Worm (Caenorhabditis elegans) whole organism, L4 larva: ENCODE data around the gene Y75B8A.33.
A peak's percentile ranks its signal among the peaks of the same experiment; 100 is the strongest.

Experiments used
- D1046.2 ChIP-seq: fragments of 200-800 bp; sonication (Bioruptor generic); IDR thresholded peaks from 2 replicates; pipeline ENCODE4 v1.3.6; 2022; ENCODE audit warnings: missing genetic modification characterization, missing compliant biosample characterization
- F26F4.8 ChIP-seq: fragments of 200-800 bp; sonication (Bioruptor generic); conservative IDR thresholded peaks from 2 replicates; pipeline ENCODE4 v1.3.6; 2022; ENCODE audit warnings: missing genetic modification characterization, missing compliant biosample characterization
- F37D6.2 ChIP-seq: sonication (generic microtip); optimal IDR thresholded peaks from 2 replicates; lab custom pipeline; 2016; ENCODE audit warnings: mild to moderate bottlenecking, missing genetic modification characterization, missing compliant biosample characterization
- F44E2.7 ChIP-seq: fragments of 200-800 bp; sonication (Bioruptor generic); IDR thresholded peaks from 2 replicates; pipeline ENCODE4 v2.1.2; 2022; ENCODE audit warnings: missing genetic modification characterization, missing compliant biosample characterization
- R02D3.7 ChIP-seq: fragments of 150-350 bp; sonication (generic microtip); optimal IDR thresholded peaks from 3 replicates; lab custom pipeline; 2014; ENCODE audit warnings: missing biosample characterization, missing genetic modification characterization
- T26A8.4 ChIP-seq: fragments of 200-800 bp; sonication (Bioruptor generic); IDR thresholded peaks from 2 replicates; pipeline ENCODE4 v1.3.6; 2022; ENCODE audit warnings: missing genetic modification characterization, missing compliant biosample characterization
- Y48G9A.11 ChIP-seq: fragments of 200-800 bp; sonication (Bioruptor generic); IDR thresholded peaks from 2 replicates; pipeline ENCODE4 v1.3.6; 2022; ENCODE audit warnings: missing genetic modification reagents, missing genetic modification characterization, missing compliant biosample characterization
- aly-2 ChIP-seq: sonication (generic microtip); optimal IDR thresholded peaks from 2 replicates; lab custom pipeline; 2018; ENCODE audit warnings: missing biosample characterization, missing genetic modification characterization
- ama-1 ChIP-seq: fragments of 150-350 bp; optimal IDR thresholded peaks from 2 replicates; lab custom pipeline; 2014; ENCODE audit warnings: inconsistent platforms, mixed read lengths
- arid-1 ChIP-seq: fragments of 200-800 bp; sonication (Bioruptor generic); conservative IDR thresholded peaks from 2 replicates; pipeline ENCODE4 v1.3.6; 2022; ENCODE audit warnings: missing genetic modification reagents, missing genetic modification characterization, missing compliant biosample characterization
- ceh-44 ChIP-seq: fragments of 200-800 bp; sonication (Bioruptor generic); IDR thresholded peaks from 2 replicates; pipeline ENCODE4 v1.3.6; 2022; ENCODE audit warnings: missing genetic modification reagents, missing genetic modification characterization, missing compliant biosample characterization
- ctbp-1 ChIP-seq: fragments of 200-800 bp; sonication (Bioruptor generic); IDR thresholded peaks from 2 replicates; pipeline ENCODE4 v1.3.6; 2022; ENCODE audit warnings: missing genetic modification reagents, missing genetic modification characterization, missing compliant biosample characterization
- daf-16 ChIP-seq, 3 experiments: sonication (generic microtip); optimal IDR thresholded peaks; 2 replicates each; lab custom pipeline; 2016 to 2017; ENCODE audit warnings: missing genetic modification characterization in 3 of 3, missing genetic modification reagents in 3 of 3, mild to moderate bottlenecking in 2 of 3, missing compliant biosample characterization in 2 of 3, missing biosample characterization in 1 of 3, moderate library complexity in 1 of 3
- daf-8 ChIP-seq: fragments of 200-800 bp; sonication (Bioruptor generic); IDR thresholded peaks from 2 replicates; pipeline ENCODE4 v1.3.6; 2022; ENCODE audit warnings: missing genetic modification characterization, missing compliant biosample characterization
- dmd-6 ChIP-seq: fragments of 200-800 bp; sonication (Bioruptor generic); IDR thresholded peaks from 2 replicates; pipeline ENCODE4 v1.3.6; 2022; ENCODE audit warnings: missing genetic modification reagents, missing genetic modification characterization, missing compliant biosample characterization
- dmd-8 ChIP-seq: fragments of 200-800 bp; sonication (Bioruptor generic); IDR thresholded peaks from 2 replicates; pipeline ENCODE4 v1.3.6; 2022; ENCODE audit warnings: missing genetic modification characterization, missing compliant biosample characterization
- dmd-9 ChIP-seq: fragments of 200-800 bp; sonication (Bioruptor generic); IDR thresholded peaks from 2 replicates; pipeline ENCODE4 v1.3.6; 2022; ENCODE audit warnings: missing genetic modification reagents, missing genetic modification characterization, missing compliant biosample characterization
- dpl-1 ChIP-seq: fragments of 150-350 bp; optimal IDR thresholded peaks from 2 replicates; lab custom pipeline; 2014; ENCODE audit warnings: missing biosample characterization, missing genetic modification reagents, missing genetic modification characterization
- egl-43 ChIP-seq: fragments of 200-800 bp; sonication (Bioruptor generic); IDR thresholded peaks from 2 replicates; pipeline ENCODE4 v1.3.6; 2022; ENCODE audit warnings: missing genetic modification reagents, missing genetic modification characterization, missing compliant biosample characterization
- hlh-11 ChIP-seq: fragments of 200-800 bp; sonication (Bioruptor generic); optimal IDR thresholded peaks from 2 replicates; lab custom pipeline; 2018; ENCODE audit warnings: mild to moderate bottlenecking, missing genetic modification characterization, missing compliant biosample characterization
- hlh-30 ChIP-seq: sonication (generic microtip); optimal IDR thresholded peaks from 2 replicates; lab custom pipeline; 2017; ENCODE audit warnings: antibody characterized with exemption, mild to moderate bottlenecking, missing genetic modification characterization, missing compliant biosample characterization; ENCODE audit not compliant: insufficient read depth
- hmg-1.1 ChIP-seq: fragments of 200-800 bp; sonication (Bioruptor generic); IDR thresholded peaks from 2 replicates; pipeline ENCODE4 v1.3.6; 2022; ENCODE audit warnings: missing genetic modification reagents, missing genetic modification characterization, missing compliant biosample characterization
- lim-7 ChIP-seq: fragments of 200-800 bp; sonication (Bioruptor generic); IDR thresholded peaks from 2 replicates; pipeline ENCODE4 v1.3.6; 2022; ENCODE audit warnings: missing genetic modification characterization, missing compliant biosample characterization
- lin-29 ChIP-seq: fragments of 200-800 bp; sonication (Bioruptor generic); IDR thresholded peaks from 2 replicates; pipeline ENCODE4 v1.3.6; 2022; ENCODE audit warnings: missing genetic modification reagents, missing genetic modification characterization, missing compliant biosample characterization
- lin-38 ChIP-seq: fragments of 200-800 bp; sonication (Bioruptor generic); IDR thresholded peaks from 2 replicates; pipeline ENCODE4 v1.3.6; 2022; ENCODE audit warnings: missing genetic modification reagents, missing genetic modification characterization, missing compliant biosample characterization
- madf-5 ChIP-seq, 2 experiments: fragments of 200-800 bp; sonication (Bioruptor generic); IDR thresholded peaks; 2 replicates each; pipeline ENCODE4 v1.3.6; 2022; ENCODE audit warnings: missing compliant biosample characterization in 2 of 2, missing genetic modification characterization in 2 of 2
- madf-9 ChIP-seq: fragments of 200-800 bp; sonication (Bioruptor generic); conservative IDR thresholded peaks from 2 replicates; pipeline ENCODE4 v1.3.6; 2022; ENCODE audit warnings: missing genetic modification reagents, missing genetic modification characterization, missing compliant biosample characterization
- mdt-29 ChIP-seq: fragments of 200-800 bp; sonication (Bioruptor generic); IDR thresholded peaks from 2 replicates; pipeline ENCODE4 v1.3.6; 2022; ENCODE audit warnings: missing genetic modification reagents, missing genetic modification characterization, missing compliant biosample characterization
- mes-2 ChIP-seq: sonication (generic microtip); optimal IDR thresholded peaks from 2 replicates; lab custom pipeline; 2016; ENCODE audit warnings: missing genotype, mild to moderate bottlenecking, missing genetic modification characterization, missing compliant biosample characterization; ENCODE audit not compliant: poor library complexity, severe bottlenecking
- mxl-3 ChIP-seq: fragments of 200-800 bp; sonication (Bioruptor generic); optimal IDR thresholded peaks from 2 replicates; lab custom pipeline; 2018; ENCODE audit warnings: mild to moderate bottlenecking, missing genetic modification characterization, missing compliant biosample characterization
- nhr-25 ChIP-seq: sonication (generic microtip); optimal IDR thresholded peaks from 2 replicates; lab custom pipeline; 2017; ENCODE audit warnings: missing genetic modification characterization, mild to moderate bottlenecking, missing compliant biosample characterization, antibody characterized with exemption, moderate library complexity, borderline replicate concordance; ENCODE audit not compliant: insufficient read depth
- nhr-41 ChIP-seq: fragments of 200-800 bp; sonication (Bioruptor generic); IDR thresholded peaks from 2 replicates; pipeline ENCODE4 v1.3.6; 2022; ENCODE audit warnings: missing genetic modification reagents, missing genetic modification characterization, missing compliant biosample characterization
- nhr-42 ChIP-seq: fragments of 200-800 bp; sonication (Bioruptor generic); IDR thresholded peaks from 2 replicates; pipeline ENCODE4 v1.3.6; 2022; ENCODE audit warnings: missing genetic modification characterization, missing compliant biosample characterization
- pha-4 ChIP-seq, 2 experiments: fragments of 150-350 bp in 1 of 2; fragments of 200-800 bp in 1 of 2; sonication (Bioruptor generic) in 1 of 2; IDR thresholded peaks in 1 of 2; optimal IDR thresholded peaks in 1 of 2; 2 replicates each; pipeline versions ENCODE4 v1.3.6 to Lab custom; 2014 to 2022; ENCODE audit warnings: missing genetic modification characterization in 2 of 2, missing genetic modification reagents in 2 of 2, missing biosample characterization in 1 of 2, missing compliant biosample characterization in 1 of 2
- rbr-2 ChIP-seq: sonication (generic microtip); optimal IDR thresholded peaks from 2 replicates; lab custom pipeline; 2016; ENCODE audit warnings: missing genotype, missing genetic modification characterization, missing compliant biosample characterization
- sdz-12 ChIP-seq: fragments of 200-800 bp; sonication (Bioruptor generic); optimal IDR thresholded peaks from 2 replicates; lab custom pipeline; 2018; ENCODE audit warnings: mild to moderate bottlenecking, missing genetic modification characterization, missing compliant biosample characterization
- set-16 ChIP-seq: fragments of 200-800 bp; sonication (Bioruptor generic); IDR thresholded peaks from 2 replicates; pipeline ENCODE4 v1.3.6; 2022; ENCODE audit warnings: missing genetic modification reagents, missing genetic modification characterization, missing compliant biosample characterization
- snpc-1.2 ChIP-seq: fragments of 200-800 bp; sonication (Bioruptor generic); IDR thresholded peaks from 2 replicates; pipeline ENCODE4 v1.3.6; 2022; ENCODE audit warnings: missing genetic modification reagents, missing genetic modification characterization, missing compliant biosample characterization
- spr-3 ChIP-seq: fragments of 200-800 bp; sonication (Bioruptor generic); optimal IDR thresholded peaks from 2 replicates; lab custom pipeline; 2018; ENCODE audit warnings: mild to moderate bottlenecking, missing genetic modification characterization, missing compliant biosample characterization
- tra-1 ChIP-seq: fragments of 200-800 bp; sonication (Bioruptor generic); IDR thresholded peaks from 2 replicates; pipeline ENCODE4 v1.3.6; 2022; ENCODE audit warnings: missing genetic modification reagents, missing genetic modification characterization, missing compliant biosample characterization
- unc-62 ChIP-seq, 3 experiments: fragments of 150-350 bp in 1 of 3; sonication (generic microtip); optimal IDR thresholded peaks in 2 of 3; peaks in 1 of 3; 1 replicate in 1 of 3; 2 replicates in 2 of 3; lab custom pipeline; 2014 to 2017; ENCODE audit warnings: missing biosample characterization in 3 of 3, missing genetic modification characterization in 3 of 3, missing genetic modification reagents in 3 of 3, missing genotype in 1 of 3
- vab-7 ChIP-seq: fragments of 200-800 bp; sonication (Bioruptor generic); IDR thresholded peaks from 2 replicates; pipeline ENCODE4 v1.3.6; 2022; ENCODE audit warnings: missing genetic modification reagents, missing genetic modification characterization, missing compliant biosample characterization
- zfp-2 ChIP-seq: sonication (generic microtip); optimal IDR thresholded peaks from 2 replicates; lab custom pipeline; 2016; ENCODE audit warnings: mild to moderate bottlenecking, missing genetic modification characterization, missing compliant biosample characterization
- zip-2 ChIP-seq: fragments of 150-350 bp; optimal IDR thresholded peaks from 2 replicates; lab custom pipeline; 2014; ENCODE audit warnings: missing biosample characterization, missing genetic modification characterization

Y75B8A.33 gene

ce11 chrIII:12399709-12400108 lies 32.5 kb upstream of the Y75B8A.33 start:
- peak; percentile 37; the same call in 1 of the 2 replicates for TF ChIP-seq snpc-1.2 (GFP tag; lab: Robert Waterston, UW)
- TF ChIP-seq dmd-9 (GFP tag; lab: Robert Waterston, UW): peak; percentile 51; the same call in 1 of the 2 replicates
- TF ChIP-seq hlh-11: no peak
- peak; percentile 75 for TF ChIP-seq lim-7 (GFP tag; lab: Robert Waterston, UW)
- TF ChIP-seq madf-9 (GFP tag; lab: Robert Waterston, UW): peak; percentile 43; the same call in 1 of the 2 replicates
- 0 out of 2 replicates have a peak, but pooled peaks have one; percentile 22 for TF ChIP-seq tra-1 (GFP tag; lab: Robert Waterston, UW)
- TF ChIP-seq lin-29 (GFP tag; lab: Robert Waterston, UW): 0 out of 2 replicates have a peak, but pooled peaks have one; percentile 16
- no peak for TF ChIP-seq nhr-41
- no peak for TF ChIP-seq daf-8 (GFP tag; lab: Robert Waterston, UW)
- no peak for TF ChIP-seq R02D3.7 (tag; lab: Kevin White, UChicago)
- TF ChIP-seq hlh-30 (tag; lab: Kevin White, UChicago): peak; percentile 4
- peak; percentile 49; the same call in 1 of the 2 replicates for TF ChIP-seq Y48G9A.11
- no peak for TF ChIP-seq nhr-25 (tag; lab: Kevin White, UChicago)
- TF ChIP-seq ceh-44 (GFP tag; lab: Robert Waterston, UW): no peak
- TF ChIP-seq daf-16 (GFP tag; optimal IDR thresholded peaks at IDR 0.05; lab: Kevin White, UChicago): peak in 1 of 2 experiments; percentile 20
- TF ChIP-seq daf-16 (tag; optimal IDR thresholded peaks at IDR 0.05; lab: Kevin White, UChicago): no peak
- TF ChIP-seq mxl-3 (GFP tag; lab: Kevin White, UChicago): peak; percentile 39
- no peak for TF ChIP-seq aly-2 (tag; lab: Kevin White, UChicago)
- TF ChIP-seq vab-7 (GFP tag; lab: Robert Waterston, UW): peak; percentile 59
- peak in 1 of 2 experiments; percentile 59; a peak in 1 of 4 replicates for TF ChIP-seq madf-5 (GFP tag; IDR thresholded peaks at IDR 0.05; lab: Robert Waterston, UW)
- TF ChIP-seq zip-2: no peak
- peak; percentile 61; the same call in 1 of the 2 replicates for TF ChIP-seq pha-4 (GFP tag; IDR thresholded peaks at IDR 0.05; lab: Robert Waterston, UW)
- TF ChIP-seq pha-4 (tag; optimal IDR thresholded peaks at IDR 0.05; lab: Kevin White, UChicago): no peak
- no peak for TF ChIP-seq set-16 (GFP tag; lab: Robert Waterston, UW)
- TF ChIP-seq F26F4.8 (GFP tag; lab: Robert Waterston, UW): peak; percentile 63; the same call in 1 of the 2 replicates
- TF ChIP-seq rbr-2 (tag; lab: Kevin White, UChicago): peak; percentile 33
- TF ChIP-seq mdt-29 (GFP tag; lab: Robert Waterston, UW): 0 out of 2 replicates have a peak, but pooled peaks have one; percentile 21
- TF ChIP-seq lin-38 (GFP tag; lab: Robert Waterston, UW): peak; percentile 72
- peak; percentile 83 for TF ChIP-seq egl-43 (GFP tag; lab: Robert Waterston, UW)
- TF ChIP-seq dmd-6: peak; percentile 25; the same call in 1 of the 2 replicates
- TF ChIP-seq unc-62 (GFP tag; optimal IDR thresholded peaks at IDR 0.05 in 1 of 2; lab: Kevin White, UChicago): peak in 1 of 2 experiments; percentile 62
- TF ChIP-seq unc-62 (tag; optimal IDR thresholded peaks at IDR 0.05; lab: Kevin White, UChicago): no peak
- peak; percentile 7 for TF ChIP-seq zfp-2 (tag; lab: Kevin White, UChicago)
- TF ChIP-seq ama-1 (lab: Kevin White, UChicago): no peak
- 0 out of 2 replicates have a peak, but pooled peaks have one; percentile 7 for TF ChIP-seq nhr-42
- peak; percentile 53 for TF ChIP-seq T26A8.4 (GFP tag; lab: Robert Waterston, UW)
- TF ChIP-seq D1046.2 (GFP tag; lab: Robert Waterston, UW): 0 out of 2 replicates have a peak, but pooled peaks have one; percentile 56
- peak; percentile 68 for TF ChIP-seq hmg-1.1
- no peak for TF ChIP-seq sdz-12
- TF ChIP-seq F37D6.2: no peak
- TF ChIP-seq dpl-1 (GFP tag; lab: Kevin White, UChicago): no peak
- TF ChIP-seq mes-2 (tag; lab: Kevin White, UChicago): peak; percentile 61
- 0 out of 2 replicates have a peak, but pooled peaks have one; percentile 50 for TF ChIP-seq dmd-8 (GFP tag; lab: Robert Waterston, UW)
- peak; percentile 15 for TF ChIP-seq spr-3
- TF ChIP-seq arid-1: peak; percentile 59; the same call in 1 of the 2 replicates
- TF ChIP-seq ctbp-1 (GFP tag; lab: Robert Waterston, UW): peak; percentile 55; the same call in 1 of the 2 replicates
- 0 out of 2 replicates have a peak, but pooled peaks have one; percentile 13 for TF ChIP-seq F44E2.7 (GFP tag; lab: Robert Waterston, UW)
